Worm (Caenorhabditis elegans) whole organism, L1 larva: ENCODE data around the gene ugt-30.

Experiments
- C04F5.9 ChIP-seq: sonication (generic microtip); optimal IDR thresholded peaks from 2 replicates; lab custom pipeline; 2016; ENCODE audit warnings: missing genetic modification characterization, missing compliant biosample characterization
- C34B4.2 ChIP-seq: sonication (generic microtip); optimal IDR thresholded peaks from 2 replicates; lab custom pipeline; 2017; ENCODE audit warnings: mild to moderate bottlenecking, missing genetic modification characterization, missing compliant biosample characterization
- F16B12.6 ChIP-seq: fragments of 150-350 bp; optimal IDR thresholded peaks from 2 replicates; lab custom pipeline; 2014; ENCODE audit warnings: missing biosample characterization, missing genetic modification characterization
- Y116A8C.19 ChIP-seq: sonication (generic microtip); optimal IDR thresholded peaks from 2 replicates; lab custom pipeline; 2016; ENCODE audit warnings: missing compliant biosample characterization, missing genetic modification characterization, borderline replicate concordance
- aha-1 ChIP-seq: fragments of 150-350 bp; optimal IDR thresholded peaks from 2 replicates; lab custom pipeline; 2014; ENCODE audit warnings: missing biosample characterization, missing genetic modification characterization
- blmp-1 ChIP-seq: fragments of 150-350 bp; optimal IDR thresholded peaks from 2 replicates; lab custom pipeline; 2014; ENCODE audit warnings: missing biosample characterization, missing genetic modification characterization
- ceh-88 ChIP-seq: fragments of 200-800 bp; sonication (Bioruptor generic); IDR thresholded peaks from 2 replicates; pipeline ENCODE4 v1.3.6; 2022; ENCODE audit warnings: missing genetic modification characterization, missing compliant biosample characterization
- ces-1 ChIP-seq: fragments of 150-350 bp; optimal IDR thresholded peaks from 2 replicates; lab custom pipeline; 2014; ENCODE audit warnings: missing biosample characterization, missing genetic modification reagents, missing genetic modification characterization
- dsc-1 ChIP-seq: sonication (generic microtip); optimal IDR thresholded peaks from 2 replicates; lab custom pipeline; 2016; ENCODE audit warnings: mild to moderate bottlenecking, missing genetic modification characterization, missing compliant biosample characterization
- efl-1 ChIP-seq, 4 experiments: fragments of 150-350 bp; optimal IDR thresholded peaks in 3 of 4; peaks in 1 of 4; 1 replicate in 1 of 4; 2 replicates in 3 of 4; lab custom pipeline; 2014; ENCODE audit warnings: missing biosample characterization in 2 of 4, missing genetic modification characterization in 2 of 4, missing genetic modification reagents in 2 of 4
- egl-27 ChIP-seq, 2 experiments: fragments of 150-350 bp in 1 of 2; sonication (generic microtip); optimal IDR thresholded peaks; 3 replicates each; lab custom pipeline; 2017 to 2018; ENCODE audit warnings: missing biosample characterization in 2 of 2, missing genetic modification characterization in 2 of 2, missing genetic modification reagents in 2 of 2
- ets-5 ChIP-seq: fragments of 200-800 bp; sonication (Bioruptor generic); IDR thresholded peaks from 2 replicates; pipeline ENCODE4 v1.3.6; 2022; ENCODE audit warnings: missing genetic modification characterization, missing compliant biosample characterization
- fkh-10 ChIP-seq: sonication (generic microtip); optimal IDR thresholded peaks from 2 replicates; lab custom pipeline; 2017; ENCODE audit warnings: missing biosample characterization, missing genetic modification reagents, missing genetic modification characterization
- fkh-4 ChIP-seq: sonication (generic microtip); optimal IDR thresholded peaks from 2 replicates; lab custom pipeline; 2016; ENCODE audit warnings: missing compliant biosample characterization, missing genetic modification characterization, borderline replicate concordance
- fkh-8 ChIP-seq: sonication (generic microtip); optimal IDR thresholded peaks from 2 replicates; lab custom pipeline; 2016; ENCODE audit warnings: mild to moderate bottlenecking, missing genetic modification characterization, missing compliant biosample characterization
- fos-1 ChIP-seq: fragments of 150-350 bp; optimal IDR thresholded peaks from 2 replicates; lab custom pipeline; 2014; ENCODE audit warnings: missing biosample characterization, missing genetic modification characterization
- grh-1 ChIP-seq: fragments of 200-800 bp; sonication (Bioruptor generic); IDR thresholded peaks from 2 replicates; pipeline ENCODE4 v1.3.6; 2022; ENCODE audit warnings: missing genetic modification reagents, missing genetic modification characterization, missing compliant biosample characterization
- hlh-4 ChIP-seq: sonication (generic microtip); optimal IDR thresholded peaks from 2 replicates; lab custom pipeline; 2016; ENCODE audit warnings: mild to moderate bottlenecking, missing genetic modification characterization, missing compliant biosample characterization
- irx-1 ChIP-seq: sonication (generic microtip); optimal IDR thresholded peaks from 2 replicates; lab custom pipeline; 2016; ENCODE audit warnings: missing genetic modification characterization, missing compliant biosample characterization
- lin-13 ChIP-seq: fragments of 150-350 bp; optimal IDR thresholded peaks from 2 replicates; lab custom pipeline; 2014; ENCODE audit warnings: missing biosample characterization, missing genetic modification reagents, missing genetic modification characterization
- lin-14 ChIP-seq: fragments of 200-800 bp; sonication (Bioruptor generic); optimal IDR thresholded peaks from 2 replicates; lab custom pipeline; 2018; ENCODE audit warnings: mild to moderate bottlenecking, missing genetic modification characterization, moderate library complexity, missing compliant biosample characterization
- lin-35 ChIP-seq, 2 experiments: fragments of 150-350 bp; optimal IDR thresholded peaks; 2 replicates each; lab custom pipeline; 2014; ENCODE audit warnings: missing biosample characterization in 2 of 2, missing genetic modification characterization in 2 of 2, missing genetic modification reagents in 2 of 2
- lin-39 ChIP-seq: fragments of 150-350 bp; optimal IDR thresholded peaks from 2 replicates; lab custom pipeline; 2014; ENCODE audit warnings: missing biosample characterization, missing genetic modification reagents, missing genetic modification characterization
- lir-3 ChIP-seq: sonication (generic microtip); optimal IDR thresholded peaks from 2 replicates; lab custom pipeline; 2016; ENCODE audit warnings: mild to moderate bottlenecking, missing genetic modification characterization, moderate library complexity, missing compliant biosample characterization; ENCODE audit not compliant: poor library complexity
- lsy-2 ChIP-seq, 2 experiments: fragments of 150-350 bp; optimal IDR thresholded peaks; 2 replicates each; lab custom pipeline; 2014; ENCODE audit warnings: missing biosample characterization in 2 of 2, missing genetic modification characterization in 2 of 2
- mdl-1 ChIP-seq, 2 experiments: fragments of 150-350 bp; optimal IDR thresholded peaks; 2 replicates each; lab custom pipeline; 2014 to 2017; ENCODE audit warnings: missing biosample characterization in 2 of 2, missing genetic modification characterization in 2 of 2, inconsistent platforms in 1 of 2
- mef-2 ChIP-seq: fragments of 150-350 bp; optimal IDR thresholded peaks from 2 replicates; lab custom pipeline; 2014; ENCODE audit warnings: missing biosample characterization, missing genetic modification characterization
- mep-1 ChIP-seq: fragments of 150-350 bp; optimal IDR thresholded peaks from 2 replicates; lab custom pipeline; 2014; ENCODE audit warnings: missing biosample characterization, missing genetic modification characterization
- nhr-11 ChIP-seq: fragments of 150-350 bp; optimal IDR thresholded peaks from 2 replicates; lab custom pipeline; 2014; ENCODE audit warnings: missing biosample characterization, missing genetic modification characterization
- nhr-12 ChIP-seq: sonication (generic microtip); optimal IDR thresholded peaks from 2 replicates; lab custom pipeline; 2017; ENCODE audit warnings: missing biosample characterization, missing genetic modification characterization
- nhr-19 ChIP-seq: fragments of 200-800 bp; sonication (Bioruptor generic); conservative IDR thresholded peaks from 2 replicates; pipeline ENCODE4 v1.3.6; 2022; ENCODE audit warnings: missing genetic modification characterization, missing compliant biosample characterization
- nhr-20 ChIP-seq: sonication (generic microtip); optimal IDR thresholded peaks from 2 replicates; lab custom pipeline; 2016; ENCODE audit warnings: mild to moderate bottlenecking, missing genetic modification characterization, missing compliant biosample characterization
- nhr-237 ChIP-seq: fragments of 150-350 bp; optimal IDR thresholded peaks from 2 replicates; lab custom pipeline; 2014; ENCODE audit warnings: missing biosample characterization, missing genetic modification characterization
- nhr-76 ChIP-seq: sonication (generic microtip); optimal IDR thresholded peaks from 2 replicates; lab custom pipeline; 2017; ENCODE audit warnings: missing biosample characterization, missing genetic modification characterization
- nhr-77 ChIP-seq: fragments of 150-350 bp; optimal IDR thresholded peaks from 2 replicates; lab custom pipeline; 2014; ENCODE audit warnings: missing biosample characterization, missing genetic modification characterization
- nhr-84 ChIP-seq: sonication (generic microtip); optimal IDR thresholded peaks from 2 replicates; lab custom pipeline; 2017; ENCODE audit warnings: missing biosample characterization, missing genetic modification characterization
- nhr-90 ChIP-seq: sonication (generic microtip); optimal IDR thresholded peaks from 2 replicates; lab custom pipeline; 2016; ENCODE audit warnings: mild to moderate bottlenecking, missing genetic modification characterization, missing compliant biosample characterization; ENCODE audit not compliant: poor library complexity
- pqm-1 ChIP-seq: sonication (generic microtip); optimal IDR thresholded peaks from 3 replicates; lab custom pipeline; 2017; ENCODE audit warnings: missing biosample characterization, missing genetic modification characterization
- skn-1 ChIP-seq: fragments of 150-350 bp; optimal IDR thresholded peaks from 2 replicates; lab custom pipeline; 2014; ENCODE audit warnings: missing biosample characterization, missing genetic modification characterization
- snpc-4 ChIP-seq: fragments of 150-350 bp; optimal IDR thresholded peaks from 2 replicates; lab custom pipeline; 2014; ENCODE audit warnings: missing biosample characterization, missing genetic modification characterization
- snu-23 ChIP-seq: sonication (generic microtip); optimal IDR thresholded peaks from 2 replicates; lab custom pipeline; 2016; ENCODE audit warnings: missing genetic modification characterization, missing compliant biosample characterization
- sox-4 ChIP-seq: sonication (generic microtip); optimal IDR thresholded peaks from 2 replicates; lab custom pipeline; 2016; ENCODE audit warnings: missing genetic modification characterization, missing compliant biosample characterization
- swsn-7 ChIP-seq: sonication (generic microtip); optimal IDR thresholded peaks from 2 replicates; lab custom pipeline; 2016; ENCODE audit warnings: missing genetic modification characterization, missing compliant biosample characterization
- tbx-2 ChIP-seq: sonication (generic microtip); optimal IDR thresholded peaks from 2 replicates; lab custom pipeline; 2016; ENCODE audit warnings: missing genetic modification characterization, missing compliant biosample characterization
- tlp-1 ChIP-seq: fragments of 150-350 bp; optimal IDR thresholded peaks from 2 replicates; lab custom pipeline; 2014; ENCODE audit warnings: missing biosample characterization, missing genetic modification characterization
- unc-30 ChIP-seq: sonication (generic microtip); optimal IDR thresholded peaks from 2 replicates; lab custom pipeline; 2017; ENCODE audit warnings: missing biosample characterization, missing genetic modification characterization
- unc-86 ChIP-seq: sonication (generic microtip); optimal IDR thresholded peaks from 2 replicates; lab custom pipeline; 2016; ENCODE audit warnings: missing genetic modification characterization, missing compliant biosample characterization
- unc-98 ChIP-seq: fragments of 200-800 bp; sonication (Bioruptor generic); IDR thresholded peaks from 2 replicates; pipeline ENCODE4 v1.3.6; 2022; ENCODE audit warnings: missing genetic modification characterization, missing compliant biosample characterization
- vab-15 ChIP-seq: sonication (generic microtip); optimal IDR thresholded peaks from 2 replicates; lab custom pipeline; 2017; ENCODE audit warnings: missing genotype, mild to moderate bottlenecking, missing genetic modification characterization, missing compliant biosample characterization
- xbp-1 ChIP-seq: sonication (generic microtip); optimal IDR thresholded peaks from 2 replicates; lab custom pipeline; 2016; ENCODE audit warnings: missing genetic modification characterization, missing compliant biosample characterization
- zag-1 ChIP-seq: fragments of 150-350 bp; optimal IDR thresholded peaks from 2 replicates; lab custom pipeline; 2014; ENCODE audit warnings: missing biosample characterization, missing genetic modification characterization
- zip-4 ChIP-seq: fragments of 200-800 bp; sonication (Bioruptor generic); optimal IDR thresholded peaks from 2 replicates; lab custom pipeline; 2018; ENCODE audit warnings: mild to moderate bottlenecking, missing genetic modification characterization, moderate library complexity, missing compliant biosample characterization
- ztf-4 ChIP-seq: fragments of 150-350 bp; optimal IDR thresholded peaks from 2 replicates; lab custom pipeline; 2014; ENCODE audit warnings: missing biosample characterization, missing genetic modification characterization

ugt-30 gene

DNA sequence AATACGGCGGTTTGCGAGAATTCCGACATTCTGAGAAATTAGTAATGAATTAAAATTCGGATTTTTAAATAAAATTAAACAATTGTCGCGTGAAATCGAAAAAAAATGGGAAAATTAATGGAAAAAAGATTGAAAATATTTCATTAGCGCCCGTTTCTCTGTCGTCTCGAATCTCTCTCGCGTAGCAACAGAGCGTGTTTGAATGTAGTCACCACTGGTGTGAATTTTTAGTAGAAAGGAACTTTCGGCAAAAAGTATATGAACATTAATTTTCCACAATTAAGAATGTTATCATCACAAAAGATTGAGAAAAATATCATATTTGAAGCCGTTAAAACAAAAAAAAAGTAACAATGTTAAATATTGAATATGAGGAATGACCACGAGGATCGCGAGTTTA lies 11.7 kb upstream of the ugt-30 start, which contains the start of gene aipl-1:
aipl-1 (minus strand) TSS at position 30 of the 400 bp plus-strand sequence.
- no peak for TF ChIP-seq sox-4 (tag; lab: Kevin White, UChicago)
- TF ChIP-seq nhr-237 (tag; lab: Kevin White, UChicago), result peak; percentile 6
- TF ChIP-seq lin-13 (GFP tag; lab: Kevin White, UChicago), result peak; percentile 81
- TF ChIP-seq lin-39 (tag; lab: Kevin White, UChicago), result no peak
- TF ChIP-seq zip-4 (GFP tag; lab: Kevin White, UChicago), result no peak
- TF ChIP-seq grh-1 (GFP tag; lab: Robert Waterston, UW), result 0 out of 2 replicates have a peak, but pooled peaks have one; percentile 11
- no peak for TF ChIP-seq C04F5.9 (tag; lab: Kevin White, UChicago)
- peak; percentile 90 to 92 for TF ChIP-seq efl-1 (optimal IDR thresholded peaks at IDR 0.05; lab: Kevin White, UChicago)
- peak; percentile 88 to 99 for TF ChIP-seq efl-1 (GFP tag; optimal IDR thresholded peaks at IDR 0.05 in 1 of 2; lab: Kevin White, UChicago)
- TF ChIP-seq nhr-11, result peak; percentile 24
- TF ChIP-seq vab-15, result peak; percentile 78
- TF ChIP-seq ztf-4 (tag; lab: Kevin White, UChicago), result no peak
- TF ChIP-seq swsn-7, result peak; percentile 63
- TF ChIP-seq mdl-1 (tag; optimal IDR thresholded peaks at IDR 0.05; lab: Kevin White, UChicago), result peak in 1 of 2 experiments; percentile 59
- TF ChIP-seq zag-1, result no peak
- no peak for TF ChIP-seq hlh-4 (tag; lab: Kevin White, UChicago)
- TF ChIP-seq unc-98 (GFP tag; lab: Robert Waterston, UW), result no peak
- TF ChIP-seq irx-1 (tag; lab: Kevin White, UChicago), result peak; percentile 13
- TF ChIP-seq nhr-20 (tag; lab: Kevin White, UChicago), result peak; percentile 78
- TF ChIP-seq lir-3 (tag; lab: Kevin White, UChicago), result peak; percentile 83
- TF ChIP-seq fos-1 (tag; lab: Kevin White, UChicago), result peak; percentile 75
- TF ChIP-seq nhr-90, result peak; percentile 56
- peak; percentile 72; the same call in 1 of the 2 replicates for TF ChIP-seq nhr-19 (GFP tag; lab: Robert Waterston, UW)
- no peak for TF ChIP-seq unc-30
- TF ChIP-seq skn-1 (tag; lab: Kevin White, UChicago), result peak; percentile 86
- no peak for TF ChIP-seq aha-1 (tag; lab: Kevin White, UChicago)
- peak; percentile 87 for TF ChIP-seq fkh-8 (tag; lab: Kevin White, UChicago)
- TF ChIP-seq nhr-84 (tag; lab: Kevin White, UChicago), result no peak
- peak; percentile 70 for TF ChIP-seq tbx-2 (tag; lab: Kevin White, UChicago)
- peak; percentile 76 for TF ChIP-seq nhr-77 (tag; lab: Kevin White, UChicago)
- TF ChIP-seq tlp-1 (tag; lab: Kevin White, UChicago), result no peak
- TF ChIP-seq unc-86 (tag; lab: Kevin White, UChicago), result peak; percentile 49
- peak; percentile 88 to 95 for TF ChIP-seq lin-35 (GFP tag; optimal IDR thresholded peaks at IDR 0.05; lab: Kevin White, UChicago)
- no peak for TF ChIP-seq ces-1
- TF ChIP-seq nhr-76 (tag; lab: Kevin White, UChicago), result no peak
- TF ChIP-seq snu-23 (GFP tag; lab: Kevin White, UChicago), result peak; percentile 86
- TF ChIP-seq ceh-88 (GFP tag; lab: Robert Waterston, UW), result peak; percentile 14; the same call in 1 of the 2 replicates
- TF ChIP-seq nhr-12 (tag; lab: Kevin White, UChicago), result no peak
- peak; percentile 95 for TF ChIP-seq blmp-1
- TF ChIP-seq fkh-4 (tag; lab: Kevin White, UChicago), result no peak
- TF ChIP-seq F16B12.6 (tag; lab: Kevin White, UChicago), result peak; percentile 61
- peak; percentile 47 for TF ChIP-seq fkh-10
- no peak for TF ChIP-seq pqm-1 (tag; lab: Kevin White, UChicago)
- peak; percentile 68 for TF ChIP-seq snpc-4 (tag; lab: Kevin White, UChicago)
- TF ChIP-seq Y116A8C.19 (tag; lab: Kevin White, UChicago), result no peak
- TF ChIP-seq egl-27 (tag; optimal IDR thresholded peaks at IDR 0.05; lab: Kevin White, UChicago), result no peak
- TF ChIP-seq xbp-1 (tag; lab: Kevin White, UChicago), result peak; percentile 69
- peak; percentile 36 for TF ChIP-seq dsc-1 (tag; lab: Kevin White, UChicago)
- TF ChIP-seq ets-5 (GFP tag; lab: Robert Waterston, UW), result no peak
- no peak for TF ChIP-seq C34B4.2 (tag; lab: Kevin White, UChicago)
- TF ChIP-seq lsy-2 (tag; optimal IDR thresholded peaks at IDR 0.05; lab: Kevin White, UChicago), result peak; percentile 74 to 92
- peak; percentile 43 for TF ChIP-seq mef-2 (tag; lab: Kevin White, UChicago)
- peak; percentile 84 for TF ChIP-seq mep-1 (tag; lab: Kevin White, UChicago)
- peak; percentile 86 for TF ChIP-seq lin-14
